Worm (Caenorhabditis elegans) whole organism, L4 larva: ENCODE data around the gene C53D6.8.

Source experiments
- fos-1 ChIP-seq: fragments of 150-350 bp; optimal IDR thresholded peaks from 2 replicates; lab custom pipeline; 2014; ENCODE audit warnings: missing biosample characterization, missing genetic modification characterization
- lin-13 ChIP-seq: fragments of 150-350 bp; optimal IDR thresholded peaks from 2 replicates; lab custom pipeline; 2014; ENCODE audit warnings: missing biosample characterization, missing genetic modification reagents, missing genetic modification characterization
- zfp-2 ChIP-seq: sonication (generic microtip); optimal IDR thresholded peaks from 2 replicates; lab custom pipeline; 2016; ENCODE audit warnings: mild to moderate bottlenecking, missing genetic modification characterization, missing compliant biosample characterization

DNA sequence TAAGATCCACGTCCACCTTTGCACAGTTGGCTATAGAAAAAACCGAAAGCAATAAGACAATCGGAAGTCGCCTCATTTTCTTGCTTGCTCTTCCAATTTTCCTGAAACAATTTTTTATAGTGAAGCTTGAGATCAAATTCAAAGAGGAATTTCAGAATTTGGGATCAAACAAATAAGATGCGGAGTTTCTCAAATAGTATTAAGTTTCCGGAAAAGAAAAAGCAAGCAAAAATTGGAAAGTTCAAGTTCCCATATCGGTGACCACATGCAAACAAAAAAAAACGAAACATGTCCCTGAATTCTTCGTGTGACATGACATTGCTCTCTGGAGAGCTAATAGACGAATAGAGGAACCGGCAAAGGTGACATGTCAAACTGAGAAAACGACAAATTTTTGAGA is 2.8 kb upstream of the C53D6.8 start, which contains the start of gene unc-129:
- TF ChIP-seq zfp-2 (no peak), fos-1 (tag; lab: Kevin White, UChicago) (no peak), lin-13 (no peak)
